Fruit fly (Drosophila melanogaster): ENCODE measurements around the gene Antdh.

Antdh gene

DNA sequence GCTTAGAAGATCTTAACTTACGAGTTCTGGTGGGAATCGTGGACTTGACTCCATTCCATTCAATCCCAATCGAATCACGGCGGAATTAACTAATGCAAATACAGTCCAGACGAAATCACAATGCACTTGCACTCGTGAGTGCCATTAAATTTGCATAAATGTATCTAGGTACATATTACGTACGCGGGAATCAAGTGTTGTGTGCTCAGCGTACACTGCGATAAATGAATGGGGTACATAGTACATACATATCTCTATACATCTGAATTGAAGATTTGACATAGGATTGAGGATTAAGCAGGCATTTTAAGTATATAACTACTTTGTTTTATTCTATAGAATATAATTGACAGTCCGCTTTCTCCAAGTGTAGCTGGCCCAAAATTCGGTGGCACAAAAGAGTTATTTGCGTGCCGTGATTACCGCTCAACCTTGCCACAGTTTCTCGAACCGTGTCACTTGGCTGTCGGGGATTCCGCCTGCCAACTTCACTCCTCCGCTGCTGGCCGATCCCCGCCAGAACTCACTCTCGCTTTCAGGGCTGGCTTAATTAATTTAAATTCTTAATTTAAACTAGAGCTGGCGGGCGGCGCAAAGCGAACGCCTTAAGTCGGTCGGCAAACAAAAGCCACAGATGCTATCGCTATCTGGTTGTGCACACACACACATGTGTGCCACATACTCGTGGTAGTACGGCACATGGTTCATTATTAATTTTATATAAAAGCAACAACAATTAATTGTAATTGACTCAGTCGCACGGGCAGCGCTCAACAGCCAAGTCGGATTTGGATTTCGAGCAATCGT is 26.9 kb downstream of the Antdh start, which contains the start of the genes CG15199 and CG15202:
Gene CG15199, minus strand, starts transcription at position 51 of the 807 bp plus-strand sequence.
Gene CG15202, plus strand, starts transcription at position 757 of the 807 bp plus-strand sequence.
- TF ChIP-seq CG34367 (tag; optimal IDR thresholded peaks at IDR 0.05), result no peak
- no peak for TF ChIP-seq CG4496 (GFP tag; IDR thresholded peaks at IDR 0.05)
- no peak for TF ChIP-seq CG13204 (GFP tag; optimal IDR thresholded peaks at IDR 0.05)
- no peak for TF ChIP-seq CG14655 (GFP tag; optimal IDR thresholded peaks at IDR 0.05)
- TF ChIP-seq Snoo (tag; optimal IDR thresholded peaks at IDR 0.05), result peak; percentile 53
- TF ChIP-seq gl (tag; optimal IDR thresholded peaks at IDR 0.05), result no peak
- TF ChIP-seq Pif1B (GFP tag; optimal IDR thresholded peaks at IDR 0.05), result no peak

DNA sequence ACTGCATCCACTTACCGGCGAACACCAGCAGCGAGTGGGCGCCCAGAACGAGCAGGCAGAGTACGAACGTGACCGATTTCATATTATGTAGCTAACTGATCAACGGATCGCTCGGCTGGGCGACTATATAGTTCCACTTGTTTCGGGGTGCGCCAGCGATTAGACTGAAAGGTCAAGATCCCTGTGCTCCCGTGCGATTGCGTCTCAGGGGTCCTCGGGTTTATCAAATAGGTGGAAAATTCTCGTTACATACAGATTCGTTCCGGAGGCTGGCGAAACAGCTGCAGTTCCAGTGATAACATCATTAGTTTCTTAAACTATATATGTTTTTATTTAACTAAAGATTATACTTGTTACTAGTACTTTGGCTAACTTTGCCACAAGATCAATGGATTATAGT is 28.7 kb downstream of the Antdh start, which contains the start of gene ssp7:
Gene ssp7, minus strand, starts transcription at position 101 of the 400 bp plus-strand sequence.
- TF ChIP-seq rn (GFP tag; IDR thresholded peaks at IDR 0.05) (no peak), Pif1A (GFP tag; optimal IDR thresholded peaks at IDR 0.05) (no peak), Pif1B (GFP tag; optimal IDR thresholded peaks at IDR 0.05) (no peak), CG34367 (tag; optimal IDR thresholded peaks at IDR 0.05) (no peak), EcR (GFP tag; optimal IDR thresholded peaks at IDR 0.05) (no peak), D1 (tag; optimal IDR thresholded peaks at IDR 0.05) (no peak), Ets98B (GFP tag; IDR thresholded peaks at IDR 0.05) (no peak), CG12605 (GFP tag; IDR thresholded peaks at IDR 0.05) (no peak), CG8301 (tag; optimal IDR thresholded peaks at IDR 0.05) (no peak), CG4496 (GFP tag; IDR thresholded peaks at IDR 0.05) (no peak), Snoo (tag; optimal IDR thresholded peaks at IDR 0.05) (no peak), CG8159 (tag; optimal IDR thresholded peaks at IDR 0.05) (no peak), CG15710 (tag; optimal IDR thresholded peaks at IDR 0.05) (no peak), fd96Ca (GFP tag; IDR thresholded peaks at IDR 0.05) (no peak), CG17806 (tag; optimal IDR thresholded peaks at IDR 0.05) (no peak), CG32121 (GFP tag; IDR thresholded peaks at IDR 0.05) (no peak)

DNA sequence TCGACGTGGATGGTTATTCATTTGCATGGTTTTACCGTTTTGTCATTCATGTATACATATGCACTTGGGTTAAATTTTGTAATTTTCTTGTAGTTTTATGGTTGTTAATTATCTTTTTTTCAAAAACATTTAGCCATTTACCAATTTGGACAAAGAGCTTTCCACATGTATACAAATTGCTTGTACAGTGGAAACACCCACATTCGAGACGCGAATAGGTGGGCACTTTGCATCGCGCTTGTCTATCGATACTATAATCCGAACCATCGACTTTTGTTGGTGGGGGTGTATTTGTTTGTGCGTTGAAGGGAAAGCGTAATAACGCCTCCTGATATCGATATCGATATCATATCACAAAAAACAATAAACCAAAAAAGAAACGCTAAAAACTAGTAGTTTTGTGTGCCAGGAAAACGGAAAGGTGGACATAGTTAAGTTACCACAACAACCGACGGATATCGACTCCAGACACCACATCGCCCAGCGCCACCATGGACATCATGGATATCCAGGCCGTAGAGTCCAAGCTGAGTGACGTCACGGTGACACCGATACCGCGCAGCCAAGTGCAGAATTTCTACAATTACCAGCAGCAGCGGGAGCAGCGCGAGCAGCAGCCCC is 31.2 kb downstream of the Antdh start, which contains the start of gene CDK2AP1:
Gene CDK2AP1, plus strand, starts transcription at position 294 of the 621 bp plus-strand sequence.
- TF ChIP-seq gl (tag; optimal IDR thresholded peaks at IDR 0.05) (no peak), CG4496 (GFP tag; IDR thresholded peaks at IDR 0.05) (peak; percentile 37; the same call in 1 of the 3 replicates), CG17806 (tag; optimal IDR thresholded peaks at IDR 0.05) (peak; percentile 1), EcR (GFP tag; optimal IDR thresholded peaks at IDR 0.05) (no peak), Snoo (tag; optimal IDR thresholded peaks at IDR 0.05) (no peak), Pif1A (GFP tag; optimal IDR thresholded peaks at IDR 0.05) (no peak), CG8159 (tag; optimal IDR thresholded peaks at IDR 0.05) (peak; percentile 0), Pif1B (GFP tag; optimal IDR thresholded peaks at IDR 0.05) (no peak), D1 (tag; optimal IDR thresholded peaks at IDR 0.05) (no peak), fd96Ca (GFP tag; IDR thresholded peaks at IDR 0.05) (0 out of 3 replicates have a peak, but pooled peaks have one; percentile 25), CG9948 (tag; optimal IDR thresholded peaks at IDR 0.05) (no peak), CG32121 (GFP tag; IDR thresholded peaks at IDR 0.05) (0 out of 2 replicates have a peak, but pooled peaks have one; percentile 15), CG34367 (tag; optimal IDR thresholded peaks at IDR 0.05) (no peak), CG13204 (GFP tag; optimal IDR thresholded peaks at IDR 0.05) (no peak), CG15710 (tag; optimal IDR thresholded peaks at IDR 0.05) (no peak), CG10348 (GFP tag; IDR thresholded peaks at IDR 0.05) (no peak)

DNA sequence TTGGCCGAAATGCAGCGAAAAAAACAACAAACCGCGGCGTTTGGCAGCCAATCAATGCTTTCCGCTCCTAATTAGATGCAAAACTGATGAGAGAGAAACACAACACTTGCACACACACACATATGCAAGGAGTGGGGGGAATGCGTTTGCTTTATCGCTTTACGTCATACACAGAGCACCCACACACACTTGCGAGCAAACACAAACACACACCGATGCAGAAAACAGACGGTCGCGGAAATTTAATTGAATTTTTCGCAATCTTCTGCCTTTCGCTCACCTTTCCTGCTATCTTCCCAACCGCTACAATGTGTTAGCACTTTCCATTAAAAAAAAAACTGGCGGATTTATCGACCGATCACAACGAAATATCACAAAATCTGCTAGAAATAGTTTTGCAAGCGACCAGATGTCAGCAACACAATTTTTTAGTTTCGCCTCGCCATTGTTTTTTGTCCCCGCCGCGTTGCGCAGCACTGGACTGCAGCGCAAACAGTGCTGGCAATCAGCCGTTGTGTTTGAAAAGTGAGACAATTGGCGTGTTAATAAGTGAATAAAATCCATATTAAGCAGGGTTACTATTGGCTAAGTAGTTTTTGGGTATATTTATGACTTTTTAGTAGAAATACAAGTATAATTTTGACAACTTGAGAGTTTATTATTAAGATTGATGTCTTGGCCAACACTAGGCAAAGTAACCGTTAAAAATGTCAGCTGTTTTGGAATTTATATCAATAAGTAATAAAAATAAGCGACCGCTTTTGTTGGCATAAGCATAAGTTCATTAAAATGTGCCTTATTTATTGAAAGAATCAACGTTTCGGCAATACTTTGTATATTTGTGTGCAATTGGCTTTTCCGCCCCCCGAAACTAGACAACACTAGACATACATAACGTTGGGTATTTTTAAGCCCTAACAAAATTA is 32.0 kb downstream of the Antdh start, which contains the start of gene Klp10A:
Gene Klp10A, minus strand, starts transcription at position 532 of the 926 bp plus-strand sequence.
- no peak for TF ChIP-seq CG8301 (tag; optimal IDR thresholded peaks at IDR 0.05)
- peak; percentile 22 for TF ChIP-seq CG15710 (tag; optimal IDR thresholded peaks at IDR 0.05)

dm6 chrX:11135840-11136586 is 32.8 kb downstream of the Antdh start:
- TF ChIP-seq CG13204 (GFP tag; optimal IDR thresholded peaks at IDR 0.05) (no peak), EcR (GFP tag; optimal IDR thresholded peaks at IDR 0.05) (peak; percentile 15)

All from whole organism, pupa.